ENCODE assay signal across 1 fruit fly cellular context in genomic region chr3R:8040843-8041242, dm6.
TF ChIP-seq lines count a peak whose summit lies in the region.

Gene CG43060 (plus strand): TSS chr3R:8041224.

TF ChIP-seq in whole organism, prepupa, 60 proteins besides CTCF, POLR2A, EP300 and RAD21 (continued from another document):
- no peak for TF ChIP-seq CG6808 (GFP tag; optimal IDR thresholded peaks at IDR 0.05; lab: Kevin White, UChicago)
- TF ChIP-seq CG11902 (GFP tag; optimal IDR thresholded peaks at IDR 0.05; lab: Kevin White, UChicago) = no peak
- no peak for TF ChIP-seq Hr38 (GFP tag; optimal IDR thresholded peaks at IDR 0.05; lab: Kevin White, UChicago)
- TF ChIP-seq Met (GFP tag; optimal IDR thresholded peaks at IDR 0.05; lab: Kevin White, UChicago) = peak; percentile 5
- peak; percentile 52 for TF ChIP-seq Sox102F (GFP tag; optimal IDR thresholded peaks at IDR 0.05; lab: Kevin White, UChicago)
- TF ChIP-seq Sox15 (GFP tag; optimal IDR thresholded peaks at IDR 0.05; lab: Kevin White, UChicago) = no peak
- no peak for TF ChIP-seq fkh (GFP tag; optimal IDR thresholded peaks at IDR 0.05; lab: Kevin White, UChicago)
- 0 out of 3 replicates have a peak, but pooled peaks have one; percentile 11 for TF ChIP-seq CG8119 (GFP tag; IDR thresholded peaks at IDR 0.05; lab: Robert Waterston, UW)
- TF ChIP-seq Eip75B (GFP tag; optimal IDR thresholded peaks at IDR 0.05; lab: Kevin White, UChicago) = peak; percentile 10
- TF ChIP-seq acj6 (GFP tag; optimal IDR thresholded peaks at IDR 0.05; lab: Kevin White, UChicago) = peak; percentile 27
- no peak for TF ChIP-seq CG7368 (GFP tag; optimal IDR thresholded peaks at IDR 0.05; lab: Kevin White, UChicago)
- TF ChIP-seq dac (GFP tag; optimal IDR thresholded peaks at IDR 0.05; lab: Kevin White, UChicago) = no peak
- no peak for TF ChIP-seq CG4318 (GFP tag; optimal IDR thresholded peaks at IDR 0.05; lab: Kevin White, UChicago)
- TF ChIP-seq CG16779 (tag; optimal IDR thresholded peaks at IDR 0.05; lab: Kevin White, UChicago) = no peak
- peak; percentile 29 for TF ChIP-seq CG31627 (GFP tag; optimal IDR thresholded peaks at IDR 0.05; lab: Kevin White, UChicago)
- no peak for TF ChIP-seq CG11294 (GFP tag; IDR thresholded peaks at IDR 0.05; lab: Robert Waterston, UW)
- no peak for TF ChIP-seq topi (GFP tag; optimal IDR thresholded peaks at IDR 0.05; lab: Kevin White, UChicago)
- 0 out of 2 replicates have a peak, but pooled peaks have one; percentile 18 for TF ChIP-seq Gug (GFP tag; IDR thresholded peaks at IDR 0.05; lab: Robert Waterston, UW)
- TF ChIP-seq spab (GFP tag; optimal IDR thresholded peaks at IDR 0.05; lab: Kevin White, UChicago) = peak; percentile 0
- no peak for TF ChIP-seq CG6854 (GFP tag; optimal IDR thresholded peaks at IDR 0.05; lab: Kevin White, UChicago)
- peak; percentile 37 for TF ChIP-seq CG32006 (GFP tag; optimal IDR thresholded peaks at IDR 0.05; lab: Kevin White, UChicago)
- TF ChIP-seq CG3032 (tag; optimal IDR thresholded peaks at IDR 0.05; lab: Kevin White, UChicago) = peak; percentile 16
- TF ChIP-seq CG8632 (GFP tag; optimal IDR thresholded peaks at IDR 0.05; lab: Kevin White, UChicago) = peak; percentile 8
- TF ChIP-seq OdsH (GFP tag; optimal IDR thresholded peaks at IDR 0.05; lab: Kevin White, UChicago) = peak; percentile 10
- peak; percentile 4 for TF ChIP-seq CG6276 (GFP tag; optimal IDR thresholded peaks at IDR 0.05; lab: Kevin White, UChicago)
- no peak for TF ChIP-seq vri (GFP tag; optimal IDR thresholded peaks at IDR 0.05; lab: Kevin White, UChicago)
- no peak for TF ChIP-seq salr (GFP tag; optimal IDR thresholded peaks at IDR 0.05; lab: Kevin White, UChicago)
- TF ChIP-seq CG10631 (GFP tag; optimal IDR thresholded peaks at IDR 0.05; lab: Kevin White, UChicago) = no peak
- peak; percentile 28 for TF ChIP-seq Hr39 (GFP tag; optimal IDR thresholded peaks at IDR 0.05; lab: Kevin White, UChicago)
- TF ChIP-seq cyc (GFP tag; optimal IDR thresholded peaks at IDR 0.05; lab: Kevin White, UChicago) = no peak
TF ChIP-seq in whole organism, prepupa: peak in this region for 28.
